Worm (Caenorhabditis elegans) whole organism, L3 larva: ENCODE measurements around the gene acl-2.

Experiments used
- ZK546.5 ChIP-seq: sonication (generic microtip); optimal IDR thresholded peaks from 2 replicates; lab custom pipeline; 2017; ENCODE audit warnings: missing biosample characterization, missing genetic modification characterization
- aly-2 ChIP-seq: fragments of 150-350 bp; optimal IDR thresholded peaks from 2 replicates; lab custom pipeline; 2014; ENCODE audit warnings: missing biosample characterization, missing genetic modification characterization
- ama-1 ChIP-seq: fragments of 150-350 bp; optimal IDR thresholded peaks from 2 replicates; lab custom pipeline; 2018
- ceh-82 ChIP-seq: fragments of 150-350 bp; optimal IDR thresholded peaks from 2 replicates; lab custom pipeline; 2014; ENCODE audit warnings: missing biosample characterization, missing genetic modification characterization
- ceh-9 ChIP-seq: sonication (generic microtip); optimal IDR thresholded peaks from 2 replicates; lab custom pipeline; 2018; ENCODE audit warnings: missing biosample characterization, missing genetic modification characterization
- elt-1 ChIP-seq: fragments of 150-350 bp; optimal IDR thresholded peaks from 2 replicates; lab custom pipeline; 2014; ENCODE audit warnings: missing biosample characterization, missing genetic modification characterization
- elt-2 ChIP-seq: sonication (generic microtip); optimal IDR thresholded peaks from 2 replicates; lab custom pipeline; 2016; ENCODE audit warnings: missing genetic modification reagents, mild to moderate bottlenecking, missing genetic modification characterization, missing compliant biosample characterization
- eor-1 ChIP-seq, 2 experiments: fragments of 150-350 bp; optimal IDR thresholded peaks; 2 replicates each; lab custom pipeline; 2014 to 2018; ENCODE audit warnings: missing biosample characterization in 2 of 2, missing genetic modification characterization in 2 of 2
- fkh-10 ChIP-seq: sonication (generic microtip); optimal IDR thresholded peaks from 2 replicates; lab custom pipeline; 2017; ENCODE audit warnings: missing biosample characterization, missing genetic modification reagents, missing genetic modification characterization
- fkh-2 ChIP-seq: fragments of 150-350 bp; optimal IDR thresholded peaks from 2 replicates; lab custom pipeline; 2014; ENCODE audit warnings: missing biosample characterization, missing genetic modification reagents, missing genetic modification characterization
- fos-1 ChIP-seq: fragments of 150-350 bp; optimal IDR thresholded peaks from 2 replicates; lab custom pipeline; 2014; ENCODE audit warnings: missing biosample characterization, missing genetic modification characterization
- jun-1 ChIP-seq: fragments of 150-350 bp; optimal IDR thresholded peaks from 2 replicates; lab custom pipeline; 2014; ENCODE audit warnings: missing biosample characterization, missing genetic modification reagents, missing genetic modification characterization
- lin-39 ChIP-seq: fragments of 150-350 bp; optimal IDR thresholded peaks from 2 replicates; lab custom pipeline; 2018; ENCODE audit warnings: missing biosample characterization, missing genetic modification reagents, missing genetic modification characterization
- lsy-12 ChIP-seq: sonication (generic microtip); optimal IDR thresholded peaks from 2 replicates; lab custom pipeline; 2016; ENCODE audit warnings: mild to moderate bottlenecking, missing genetic modification characterization, missing compliant biosample characterization
- mml-1 ChIP-seq: fragments of 150-350 bp; sonication (generic microtip); optimal IDR thresholded peaks from 3 replicates; lab custom pipeline; 2014; ENCODE audit warnings: missing biosample characterization, missing genetic modification characterization
- nfya-1 ChIP-seq: sonication (generic microtip); optimal IDR thresholded peaks from 2 replicates; lab custom pipeline; 2017; ENCODE audit warnings: missing genetic modification characterization, mild to moderate bottlenecking, missing compliant biosample characterization, antibody characterized with exemption, moderate library complexity; ENCODE audit not compliant: insufficient read depth
- nhr-11 ChIP-seq: fragments of 150-350 bp; optimal IDR thresholded peaks from 2 replicates; lab custom pipeline; 2014; ENCODE audit warnings: missing biosample characterization, missing genetic modification characterization
- nhr-12 ChIP-seq: fragments of 150-350 bp; optimal IDR thresholded peaks from 2 replicates; lab custom pipeline; 2014; ENCODE audit warnings: missing biosample characterization, missing genetic modification characterization
- nhr-25 ChIP-seq: sonication (generic microtip); optimal IDR thresholded peaks from 2 replicates; lab custom pipeline; 2017; ENCODE audit warnings: missing biosample characterization, missing genetic modification characterization
- nhr-43 ChIP-seq: sonication (generic microtip); optimal IDR thresholded peaks from 2 replicates; lab custom pipeline; 2016; ENCODE audit warnings: mild to moderate bottlenecking, missing genetic modification characterization, missing compliant biosample characterization; ENCODE audit not compliant: poor library complexity, severe bottlenecking
- nhr-67 ChIP-seq: fragments of 150-350 bp; optimal IDR thresholded peaks from 2 replicates; lab custom pipeline; 2014; ENCODE audit warnings: missing biosample characterization, missing genetic modification characterization
- nhr-76 ChIP-seq: fragments of 150-350 bp; sonication (generic microtip); optimal IDR thresholded peaks from 5 replicates; lab custom pipeline; 2014; ENCODE audit warnings: missing biosample characterization, missing genetic modification characterization
- pha-4 ChIP-seq: fragments of 150-350 bp; optimal IDR thresholded peaks from 2 replicates; lab custom pipeline; 2014; ENCODE audit warnings: missing biosample characterization, missing genetic modification reagents, missing genetic modification characterization
- sea-2 ChIP-seq: fragments of 150-350 bp; sonication (generic microtip); optimal IDR thresholded peaks from 4 replicates; lab custom pipeline; 2014; ENCODE audit warnings: missing biosample characterization, missing genetic modification reagents, missing genetic modification characterization
- skn-1 ChIP-seq: fragments of 150-350 bp; optimal IDR thresholded peaks from 2 replicates; lab custom pipeline; 2014; ENCODE audit warnings: missing biosample characterization, missing genetic modification characterization
- tbx-2 ChIP-seq: sonication (generic microtip); optimal IDR thresholded peaks from 2 replicates; lab custom pipeline; 2016; ENCODE audit warnings: mild to moderate bottlenecking, missing genetic modification characterization, missing compliant biosample characterization
- unc-39 ChIP-seq: sonication (generic microtip); optimal IDR thresholded peaks from 4 replicates; lab custom pipeline; 2017; ENCODE audit warnings: missing biosample characterization, missing genetic modification characterization
- zag-1 ChIP-seq: fragments of 150-350 bp; optimal IDR thresholded peaks from 2 replicates; lab custom pipeline; 2014; ENCODE audit warnings: missing biosample characterization, missing genetic modification characterization
- ztf-11 ChIP-seq: fragments of 150-350 bp; optimal IDR thresholded peaks from 2 replicates; lab custom pipeline; 2014; ENCODE audit warnings: missing biosample characterization, missing genetic modification characterization
- ztf-4 ChIP-seq: fragments of 150-350 bp; optimal IDR thresholded peaks from 2 replicates; lab custom pipeline; 2014; ENCODE audit warnings: missing biosample characterization, missing genetic modification characterization

acl-2 gene

ce11 chrV:10058748-10059147 is 27.9 kb upstream of the acl-2 start:
- TF ChIP-seq jun-1 (no peak), nhr-76 (tag; lab: Kevin White, UChicago) (peak; percentile 59)
- TF ChIP-seq, all 47 proteins: peak for 1

- TF ChIP-seq nfya-1 (tag; lab: Kevin White, UChicago) = peak; percentile 44
- TF ChIP-seq pha-4 = peak; percentile 34
- no peak for TF ChIP-seq skn-1
- TF ChIP-seq nhr-76 (tag; lab: Kevin White, UChicago) = peak; percentile 1
- TF ChIP-seq, all 47 proteins: peak for 3
Measured at ce11 chrV:10054872-10055271, 24.0 kb upstream of the acl-2 start, which contains the start of gene yif-1. yif-1 (minus strand) TSS chrV:10054913.

ce11 chrV:10051855-10052254 is 21.0 kb upstream of the acl-2 start, which contains the start of gene str-118:
str-118 (plus strand) TSS chrV:10052155.
- TF ChIP-seq nhr-25 (tag; lab: Kevin White, UChicago) (no peak), nhr-12 (tag; lab: Kevin White, UChicago) (no peak), aly-2 (no peak), unc-39 (tag; lab: Kevin White, UChicago) (no peak), nhr-11 (no peak), lin-39 (tag; lab: Kevin White, UChicago) (no peak), nhr-67 (no peak)

ce11 chrV:10049192-10049816 is 18.4 kb upstream of the acl-2 start:
- peak; percentile 3 for TF ChIP-seq nfya-1 (tag; lab: Kevin White, UChicago)
- TF ChIP-seq, all 47 proteins: peak for 1; not testable (repeated sequence) for 46

ce11 chrV:10047189-10047588 is 16.3 kb upstream of the acl-2 start:
- no peak for TF ChIP-seq elt-1 (tag; lab: Kevin White, UChicago)
- no peak for TF ChIP-seq nhr-12 (tag; lab: Kevin White, UChicago)
- TF ChIP-seq sea-2 (GFP tag; lab: Kevin White, UChicago) = no peak
- no peak for TF ChIP-seq eor-1 (tag; optimal IDR thresholded peaks at IDR 0.05; lab: Kevin White, UChicago)
- no peak for TF ChIP-seq ceh-9 (tag; lab: Kevin White, UChicago)
- TF ChIP-seq tbx-2 (tag; lab: Kevin White, UChicago) = no peak
- TF ChIP-seq fkh-10 (GFP tag; lab: Kevin White, UChicago) = no peak
- peak; percentile 71 for TF ChIP-seq ama-1 (lab: Kevin White, UChicago)

ce11 chrV:10046503-10046902 is 15.6 kb upstream of the acl-2 start:
- TF ChIP-seq nhr-43 = no peak
- TF ChIP-seq eor-1 (tag; optimal IDR thresholded peaks at IDR 0.05; lab: Kevin White, UChicago) = no peak
- no peak for TF ChIP-seq tbx-2 (tag; lab: Kevin White, UChicago)
- peak; percentile 17 for TF ChIP-seq nfya-1 (tag; lab: Kevin White, UChicago)
- peak; percentile 55 for TF ChIP-seq nhr-25 (tag; lab: Kevin White, UChicago)
- TF ChIP-seq mml-1 (tag; lab: Kevin White, UChicago) = no peak
- no peak for TF ChIP-seq nhr-12 (tag; lab: Kevin White, UChicago)
- no peak for TF ChIP-seq zag-1 (tag; lab: Kevin White, UChicago)
- TF ChIP-seq ZK546.5 (tag; lab: Kevin White, UChicago) = no peak
- TF ChIP-seq unc-39 (tag; lab: Kevin White, UChicago) = no peak
- TF ChIP-seq elt-2 (tag; lab: Kevin White, UChicago) = no peak
- TF ChIP-seq pha-4 = peak; percentile 21
- no peak for TF ChIP-seq lsy-12
- TF ChIP-seq ceh-82 = no peak
- TF ChIP-seq skn-1 = no peak
- TF ChIP-seq ztf-4 (tag; lab: Kevin White, UChicago) = no peak
- no peak for TF ChIP-seq lin-39 (tag; lab: Kevin White, UChicago)
- TF ChIP-seq fos-1 (tag; lab: Kevin White, UChicago) = no peak
- no peak for TF ChIP-seq fkh-2 (tag; lab: Kevin White, UChicago)
- TF ChIP-seq ztf-11 (tag; lab: Kevin White, UChicago) = no peak
